1 fruit fly cellular context compared by ENCODE assay signal in the genomic region with DNA sequence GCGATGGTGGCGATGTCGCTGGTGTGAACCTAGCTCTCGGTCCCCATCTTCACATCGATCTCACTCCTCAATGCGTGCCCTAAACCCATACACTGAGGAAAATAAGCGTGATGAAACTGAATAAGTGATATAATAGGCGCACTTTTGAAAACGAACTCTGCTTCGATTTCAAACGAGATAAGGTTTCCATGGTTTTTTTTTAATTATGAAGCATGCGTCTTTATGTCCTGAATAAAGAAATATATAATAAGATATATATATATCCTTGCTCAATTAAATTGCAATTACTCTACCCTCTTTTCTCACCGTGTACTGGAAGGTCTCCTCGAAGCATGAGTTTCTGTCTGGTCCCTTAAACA.
A peak's percentile ranks its signal among the peaks of the same experiment; 100 is the strongest.
TF ChIP-seq lines count a peak whose summit lies in the region.

No protein-coding gene starts in this region.

TF ChIP-seq in whole organism, embryonic, 481 proteins besides CTCF, POLR2A, EP300 and RAD21 (continued from another document):
- TF ChIP-seq CG14710 (tag; optimal IDR thresholded peaks at IDR 0.05; lab: Kevin White, UChicago): peak; percentile 87
- peak; percentile 57; the same call in 1 of the 3 replicates for TF ChIP-seq Dbx (GFP tag; IDR thresholded peaks at IDR 0.05; lab: Robert Waterston, UW)
- peak; percentile 47 for TF ChIP-seq fd96Cb (tag; optimal IDR thresholded peaks at IDR 0.05; lab: Kevin White, UChicago)
- no peak for TF ChIP-seq CG10321 (GFP tag; IDR thresholded peaks at IDR 0.05; lab: Robert Waterston, UW)
- TF ChIP-seq tio (GFP tag; optimal IDR thresholded peaks at IDR 0.05; lab: Kevin White, UChicago): peak; percentile 74
- TF ChIP-seq Lim3 (GFP tag; IDR thresholded peaks at IDR 0.05; lab: Robert Waterston, UW): no peak
- TF ChIP-seq CG33213 (GFP tag; optimal IDR thresholded peaks at IDR 0.05; lab: Kevin White, UChicago): no peak
- no peak for TF ChIP-seq CG9797 (GFP tag; optimal IDR thresholded peaks at IDR 0.05; lab: Kevin White, UChicago)
- no peak for TF ChIP-seq CG9876 (GFP tag; optimal IDR thresholded peaks at IDR 0.05; lab: Kevin White, UChicago)
- no peak for TF ChIP-seq btn (GFP tag; optimal IDR thresholded peaks at IDR 0.05; lab: Kevin White, UChicago)
- peak; percentile 60 for TF ChIP-seq lab (GFP tag; optimal IDR thresholded peaks at IDR 0.05; lab: Kevin White, UChicago)
- TF ChIP-seq B-H2 (GFP tag; optimal IDR thresholded peaks at IDR 0.05; lab: Kevin White, UChicago): no peak
- peak; percentile 60 for TF ChIP-seq lilli (GFP tag; optimal IDR thresholded peaks at IDR 0.05; lab: Kevin White, UChicago)
- peak; percentile 38 for TF ChIP-seq D19B (GFP tag; optimal IDR thresholded peaks at IDR 0.05; lab: Kevin White, UChicago)
TF ChIP-seq in whole organism, embryonic: peak in this region for 222.
